Fruit fly (Drosophila melanogaster) whole organism, embryonic: Measurements from ENCODE around the gene CG5790.

Experiments used
- Blimp-1 ChIP-seq: fragments of 200-800 bp; sonication (Bioruptor generic); optimal IDR thresholded peaks from 3 replicates; lab custom pipeline; 2018; ENCODE audit warnings: missing biosample characterization, missing genetic modification characterization, mild to moderate bottlenecking, moderate library complexity, missing genetic modification reagents
- CG10462 ChIP-seq: fragments of 200-800 bp; sonication (Bioruptor generic); optimal IDR thresholded peaks from 2 replicates; lab custom pipeline; 2016; ENCODE audit warnings: missing biosample characterization, missing genetic modification characterization
- CG10959 ChIP-seq: fragments of 200-800 bp; sonication (Bioruptor generic); IDR thresholded peaks from 2 replicates; pipeline ENCODE4 v1.3.6; 2022; ENCODE audit warnings: missing biosample characterization, missing genetic modification characterization
- CG10979 ChIP-seq: fragments of 200-800 bp; sonication (Bioruptor generic); optimal IDR thresholded peaks from 2 replicates; lab custom pipeline; 2018; ENCODE audit warnings: missing biosample characterization, mild to moderate bottlenecking, missing genetic modification characterization, moderate library complexity
- CG1233 ChIP-seq: fragments of 200-800 bp; sonication (Bioruptor generic); optimal IDR thresholded peaks from 4 replicates; lab custom pipeline; 2018; ENCODE audit warnings: missing biosample characterization, mild to moderate bottlenecking, missing genetic modification characterization
- CG12391 ChIP-seq: fragments of 200-800 bp; sonication (Bioruptor generic); optimal IDR thresholded peaks from 3 replicates; lab custom pipeline; 2018; ENCODE audit warnings: missing biosample characterization, mild to moderate bottlenecking, missing genetic modification characterization, moderate library complexity
- CG12744 ChIP-seq: fragments of 200-800 bp; sonication (Bioruptor generic); optimal IDR thresholded peaks from 2 replicates; lab custom pipeline; 2016; ENCODE audit warnings: missing biosample characterization, missing genetic modification characterization
- CG15601 ChIP-seq: fragments of 200-800 bp; sonication (Bioruptor generic); optimal IDR thresholded peaks from 3 replicates; lab custom pipeline; 2019; ENCODE audit warnings: missing biosample characterization, mild to moderate bottlenecking, missing genetic modification characterization, moderate library complexity
- CG17328 ChIP-seq: fragments of 200-800 bp; sonication (Bioruptor generic); IDR thresholded peaks from 2 replicates; pipeline ENCODE4 v1.3.6; 2022; ENCODE audit warnings: missing biosample characterization, missing genetic modification characterization
- CG18262 ChIP-seq: fragments of 200-800 bp; optimal IDR thresholded peaks from 3 replicates; lab custom pipeline; 2019; ENCODE audit warnings: missing biosample characterization, mild to moderate bottlenecking, missing genetic modification characterization, moderate library complexity
- CG18599 ChIP-seq: fragments of 200-800 bp; sonication (Bioruptor generic); optimal IDR thresholded peaks from 3 replicates; lab custom pipeline; 2017; ENCODE audit warnings: missing biosample characterization, missing genetic modification characterization, mild to moderate bottlenecking, moderate library complexity, missing genetic modification reagents
- CG2202 ChIP-seq: fragments of 200-800 bp; sonication (Bioruptor generic); optimal IDR thresholded peaks from 2 replicates; lab custom pipeline; 2018; ENCODE audit warnings: missing biosample characterization, mild to moderate bottlenecking, missing genetic modification characterization
- CG2678 ChIP-seq: fragments of 200-800 bp; sonication (Bioruptor generic); optimal IDR thresholded peaks from 3 replicates; lab custom pipeline; 2019; ENCODE audit warnings: missing biosample characterization, mild to moderate bottlenecking, missing genetic modification characterization, moderate library complexity
- CG2712 ChIP-seq: fragments of 200-800 bp; optimal IDR thresholded peaks from 3 replicates; lab custom pipeline; 2019; ENCODE audit warnings: missing biosample characterization, mild to moderate bottlenecking, missing genetic modification characterization, moderate library complexity
- CG30020 ChIP-seq: fragments of 200-800 bp; optimal IDR thresholded peaks from 2 replicates; lab custom pipeline; 2019; ENCODE audit warnings: missing biosample characterization, mild to moderate bottlenecking, missing genetic modification characterization, moderate library complexity
- CG4360 ChIP-seq: fragments of 200-800 bp; sonication (Bioruptor generic); IDR thresholded peaks from 2 replicates; pipeline ENCODE4 v1.3.6; 2022; ENCODE audit warnings: missing biosample characterization, missing genetic modification characterization
- CG7839 ChIP-seq: fragments of 200-800 bp; sonication (Bioruptor generic); optimal IDR thresholded peaks from 3 replicates; lab custom pipeline; 2018; ENCODE audit warnings: missing biosample characterization, mild to moderate bottlenecking, missing genetic modification characterization, moderate library complexity
- CG8924 ChIP-seq: fragments of 200-800 bp; optimal IDR thresholded peaks from 3 replicates; lab custom pipeline; 2019; ENCODE audit warnings: missing biosample characterization, mild to moderate bottlenecking, missing genetic modification characterization, moderate library complexity
- CrebB ChIP-seq: fragments of 200-800 bp; sonication (Bioruptor generic); optimal IDR thresholded peaks from 3 replicates; lab custom pipeline; 2018; ENCODE audit warnings: missing biosample characterization, mild to moderate bottlenecking, missing genetic modification characterization
- D ChIP-seq, 2 experiments: fragments of 200-800 bp in 1 of 2; fragments of >200 bp in 1 of 2; sonication (Bioruptor generic) in 1 of 2; optimal IDR thresholded peaks; 2 replicates in 1 of 2; 3 replicates in 1 of 2; lab custom pipeline; 2017; ENCODE audit warnings: mild to moderate bottlenecking in 1 of 2, missing biosample characterization in 1 of 2, missing genetic modification characterization in 1 of 2, missing genetic modification reagents in 1 of 2
- Ets65A ChIP-seq: fragments of 200-800 bp; sonication (Bioruptor generic); peaks from one replicate; lab custom pipeline; 2016; ENCODE audit warnings: missing biosample characterization, missing genetic modification characterization
- HLH3B ChIP-seq: fragments of 200-800 bp; sonication (Bioruptor generic); IDR thresholded peaks from 2 replicates; pipeline ENCODE4 v1.3.6; 2022; ENCODE audit warnings: missing biosample characterization, missing genetic modification characterization
- Hr51 ChIP-seq, 2 experiments: fragments of 200-800 bp; sonication (Bioruptor generic); optimal IDR thresholded peaks; 2 replicates in 1 of 2; 3 replicates in 1 of 2; lab custom pipeline; 2016 to 2018; ENCODE audit warnings: missing biosample characterization in 2 of 2, missing genetic modification characterization in 2 of 2, mild to moderate bottlenecking in 1 of 2, moderate library complexity in 1 of 2
- Med ChIP-seq: fragments of 200-800 bp; sonication (Bioruptor generic); peaks from one replicate; lab custom pipeline; 2016; ENCODE audit warnings: missing biosample characterization, missing genetic modification characterization, mild to moderate bottlenecking, inconsistent platforms, moderate library complexity
- Meics ChIP-seq: fragments of 200-800 bp; sonication (Bioruptor generic); optimal IDR thresholded peaks from 2 replicates; lab custom pipeline; 2017; ENCODE audit warnings: missing biosample characterization, mild to moderate bottlenecking, missing genetic modification characterization
- Oli ChIP-seq: fragments of 200-800 bp; sonication (Bioruptor generic); optimal IDR thresholded peaks from 2 replicates; lab custom pipeline; 2018; ENCODE audit warnings: missing biosample characterization, mild to moderate bottlenecking, missing genetic modification characterization, moderate library complexity
- Sox102F ChIP-seq: fragments of 200-800 bp; sonication (Bioruptor generic); optimal IDR thresholded peaks from 2 replicates; lab custom pipeline; 2018; ENCODE audit warnings: missing biosample characterization, mild to moderate bottlenecking, missing genetic modification characterization, moderate library complexity
- Xrp1 ChIP-seq: fragments of 200-800 bp; sonication (Bioruptor generic); IDR thresholded peaks from 2 replicates; pipeline ENCODE4 v1.3.6; 2022; ENCODE audit warnings: missing biosample characterization, missing genetic modification characterization
- az2 ChIP-seq: fragments of 200-800 bp; sonication (Bioruptor generic); optimal IDR thresholded peaks from 3 replicates; lab custom pipeline; 2016; ENCODE audit warnings: missing biosample characterization, missing genetic modification characterization
- bsh ChIP-seq, 2 experiments: fragments of 200-800 bp; sonication (Bioruptor generic); optimal IDR thresholded peaks; 2 replicates each; lab custom pipeline; 2017 to 2018; ENCODE audit warnings: mild to moderate bottlenecking in 2 of 2, missing biosample characterization in 2 of 2, missing genetic modification characterization in 2 of 2, moderate library complexity in 1 of 2
- cato ChIP-seq: fragments of 200-800 bp; sonication (Bioruptor generic); optimal IDR thresholded peaks from 2 replicates; lab custom pipeline; 2016; ENCODE audit warnings: missing biosample characterization, missing genetic modification characterization, borderline replicate concordance
- dmrt99B ChIP-seq: fragments of 200-800 bp; sonication (Bioruptor generic); optimal IDR thresholded peaks from 2 replicates; lab custom pipeline; 2018; ENCODE audit warnings: missing biosample characterization, mild to moderate bottlenecking, missing genetic modification characterization, moderate library complexity
- emc ChIP-seq: fragments of 200-800 bp; sonication (Bioruptor generic); optimal IDR thresholded peaks from 2 replicates; lab custom pipeline; 2016; ENCODE audit warnings: missing biosample characterization, missing genetic modification characterization
- ems ChIP-seq: fragments of 200-800 bp; sonication (Bioruptor generic); optimal IDR thresholded peaks from 3 replicates; lab custom pipeline; 2016; ENCODE audit warnings: missing biosample characterization, missing genetic modification characterization
- gem ChIP-seq: fragments of 200-800 bp; sonication (Bioruptor generic); optimal IDR thresholded peaks from 2 replicates; lab custom pipeline; 2019; ENCODE audit warnings: missing biosample characterization, mild to moderate bottlenecking, missing genetic modification characterization, moderate library complexity
- lbe ChIP-seq: fragments of 200-800 bp; sonication (Bioruptor generic); optimal IDR thresholded peaks from 2 replicates; lab custom pipeline; 2016; ENCODE audit warnings: missing biosample characterization, mild to moderate bottlenecking, missing genetic modification characterization
- lmd ChIP-seq: fragments of 200-800 bp; sonication (Bioruptor generic); IDR thresholded peaks from 2 replicates; pipeline ENCODE4 v1.3.6; 2022; ENCODE audit warnings: missing biosample characterization, missing genetic modification characterization
- lola ChIP-seq, 3 experiments: fragments of >200 bp in 2 of 3; fragments of 200-800 bp in 1 of 3; sonication (Bioruptor generic) in 1 of 3; optimal IDR thresholded peaks; 2 replicates each; lab custom pipeline; 2017 to 2019; ENCODE audit warnings: missing biosample characterization in 3 of 3, missing genetic modification characterization in 3 of 3, mild to moderate bottlenecking in 1 of 3, moderate library complexity in 1 of 3
- pan ChIP-seq, 4 experiments: fragments of >200 bp in 3 of 4; fragments of 200-800 bp in 1 of 4; sonication (Bioruptor generic) in 1 of 4; optimal IDR thresholded peaks in 3 of 4; IDR thresholded peaks in 1 of 4; 2 replicates each; pipeline versions ENCODE4 v1.3.6 to Lab custom; 2017 to 2022; ENCODE audit warnings: missing biosample characterization in 2 of 4, missing genetic modification characterization in 2 of 4, mixed read lengths in 1 of 4
- pnt ChIP-seq: fragments of 200-800 bp; sonication (Bioruptor generic); optimal IDR thresholded peaks from 3 replicates; lab custom pipeline; 2016; ENCODE audit warnings: missing biosample characterization, missing genetic modification characterization
- tio ChIP-seq: fragments of 200-800 bp; sonication (Bioruptor generic); optimal IDR thresholded peaks from 2 replicates; lab custom pipeline; 2017; ENCODE audit warnings: missing biosample characterization, missing genetic modification characterization, inconsistent platforms
- unpg ChIP-seq: fragments of 200-800 bp; sonication (Bioruptor generic); optimal IDR thresholded peaks from 3 replicates; lab custom pipeline; 2018; ENCODE audit warnings: missing biosample characterization, mild to moderate bottlenecking, missing genetic modification characterization, moderate library complexity

The CG5790 gene

DNA sequence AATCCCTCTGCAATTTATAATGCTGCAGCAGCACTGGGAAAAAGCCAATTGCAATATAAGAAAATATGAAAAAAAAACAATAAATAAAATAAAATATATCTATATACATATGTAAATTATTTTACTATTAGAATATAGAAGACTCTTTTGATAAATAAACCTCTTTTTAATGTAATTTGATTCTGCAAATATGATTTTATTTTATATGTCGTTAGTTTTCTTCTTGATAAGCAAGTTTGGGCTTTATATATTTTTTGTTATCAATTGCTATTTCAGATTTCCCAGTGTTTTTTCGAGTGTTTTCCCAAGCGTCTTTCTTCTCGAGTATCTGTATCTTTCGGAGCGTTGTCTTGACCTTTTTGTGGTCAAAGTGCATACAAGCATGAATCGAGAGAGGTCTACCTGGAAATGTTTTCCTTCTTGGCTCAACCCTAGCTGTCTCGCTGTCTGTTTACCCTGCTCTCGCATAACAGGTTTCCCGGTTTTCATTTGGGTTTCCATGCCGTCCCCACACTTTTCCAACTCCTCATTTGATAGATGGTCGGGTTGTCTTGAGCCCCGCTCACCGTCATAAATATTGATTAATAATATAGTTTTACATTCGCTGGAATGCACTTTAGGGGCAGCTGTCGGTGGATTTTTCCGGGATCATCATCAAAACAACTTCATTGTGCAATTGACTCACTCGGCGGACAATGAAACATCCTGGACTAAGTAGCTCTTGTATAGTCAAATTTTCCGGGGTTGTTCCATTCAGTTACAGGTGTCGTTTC is 10.6 kb downstream of the CG5790 start (continued):
- peak; percentile 71 for TF ChIP-seq CG1233 (GFP tag; lab: Kevin White, UChicago)
- peak; percentile 71 for TF ChIP-seq Oli
- TF ChIP-seq pnt (GFP tag; lab: Kevin White, UChicago) = no peak
- TF ChIP-seq Meics (GFP tag; lab: Kevin White, UChicago) = peak; percentile 27
- TF ChIP-seq CG10979 (tag; lab: Kevin White, UChicago) = peak; percentile 95
- TF ChIP-seq CG10959 (GFP tag; lab: Robert Waterston, UW) = 0 out of 2 replicates have a peak, but pooled peaks have one; percentile 44
- TF ChIP-seq cato (GFP tag; lab: Kevin White, UChicago) = no peak
- peak; percentile 56 for TF ChIP-seq tio
- 0 out of 2 replicates have a peak, but pooled peaks have one; percentile 15 for TF ChIP-seq CG4360
- peak; percentile 50 for TF ChIP-seq CG30020 (tag; lab: Kevin White, UChicago)
- TF ChIP-seq CrebB (tag; lab: Kevin White, UChicago) = no peak
- TF ChIP-seq D (optimal IDR thresholded peaks at IDR 0.05; lab: Kevin White, UChicago) = no peak
- TF ChIP-seq D (GFP tag; optimal IDR thresholded peaks at IDR 0.05; lab: Kevin White, UChicago) = peak; percentile 80
- peak; percentile 68 for TF ChIP-seq unpg
- TF ChIP-seq CG10462 (GFP tag; lab: Kevin White, UChicago) = peak; percentile 32
- no peak for TF ChIP-seq CG17328
- TF ChIP-seq CG2202 (tag; lab: Kevin White, UChicago) = peak; percentile 55
- TF ChIP-seq, all 482 proteins: peak for 138

DNA sequence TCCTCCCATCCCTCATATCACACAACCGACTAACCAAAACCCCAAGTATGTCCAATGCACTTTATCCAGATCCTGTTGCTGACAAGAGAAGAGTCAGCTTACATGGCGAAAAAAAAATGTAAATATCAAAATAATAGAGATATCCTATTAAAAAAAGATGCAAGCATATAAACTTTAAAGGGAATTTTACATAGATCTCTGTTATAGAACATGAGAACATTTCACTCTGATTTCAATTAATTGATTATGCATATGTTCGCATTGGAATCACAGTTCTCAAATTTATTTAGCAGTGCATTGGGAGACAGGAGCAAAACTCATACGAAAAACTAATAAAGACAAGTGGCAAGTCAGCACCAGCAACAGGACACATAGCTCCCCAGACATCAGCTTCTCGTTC is 13.2 kb downstream of the CG5790 start:
- TF ChIP-seq CG7839 (tag; lab: Kevin White, UChicago) (peak; percentile 20), Sox102F (GFP tag; lab: Kevin White, UChicago) (peak; percentile 26), emc (GFP tag; lab: Kevin White, UChicago) (no peak), lbe (no peak), Hr51 (GFP tag; optimal IDR thresholded peaks at IDR 0.05; lab: Kevin White, UChicago) (peak in 1 of 2 experiments; percentile 26), Xrp1 (GFP tag; lab: Robert Waterston, UW) (peak; percentile 19; the same call in 1 of the 2 replicates), CG10979 (tag; lab: Kevin White, UChicago) (peak; percentile 35), CG18262 (tag; lab: Kevin White, UChicago) (peak; percentile 18), lmd (no peak), Med (peak; percentile 43), HLH3B (GFP tag; lab: Robert Waterston, UW) (no peak), CG12744 (GFP tag; lab: Kevin White, UChicago) (no peak), CG18599 (GFP tag; lab: Kevin White, UChicago) (peak; percentile 24), CG15601 (tag; lab: Kevin White, UChicago) (peak; percentile 2), lola (GFP tag; optimal IDR thresholded peaks at IDR 0.05; lab: Kevin White, UChicago) (peak in 1 of 3 experiments; percentile 0), Blimp-1 (GFP tag; lab: Kevin White, UChicago) (peak; percentile 23), pan (optimal IDR thresholded peaks at IDR 0.05; lab: Kevin White, UChicago) (no peak), pan (GFP tag; optimal IDR thresholded peaks at IDR 0.05 in 1 of 2, IDR thresholded peaks at IDR 0.05 in 1 of 2) (no peak), az2 (GFP tag; lab: Kevin White, UChicago) (peak; percentile 13), CG12391 (tag; lab: Kevin White, UChicago) (peak; percentile 1), Oli (peak; percentile 11), ems (GFP tag; lab: Kevin White, UChicago) (no peak), CG2678 (tag; lab: Kevin White, UChicago) (peak; percentile 15), dmrt99B (peak; percentile 16), CG2712 (tag; lab: Kevin White, UChicago) (peak; percentile 25), gem (peak; percentile 43), CG8924 (tag; lab: Kevin White, UChicago) (no peak), bsh (GFP tag; optimal IDR thresholded peaks at IDR 0.05; lab: Kevin White, UChicago) (peak in 1 of 2 experiments; percentile 52), Ets65A (GFP tag; lab: Kevin White, UChicago) (peak; percentile 32)
